Fruit fly (Drosophila melanogaster) Kc167 (cell line): ENCODE data around the gene Nrx-IV.

Source experiments
- h ChIP-seq: fragments of >200 bp; optimal IDR thresholded peaks from 3 replicates; lab custom pipeline; 2018; ENCODE audit warnings: missing external identifiers
- psq ChIP-seq: fragments of >200 bp; optimal IDR thresholded peaks from 2 replicates; lab custom pipeline; 2017; ENCODE audit warnings: missing external identifiers

DNA sequence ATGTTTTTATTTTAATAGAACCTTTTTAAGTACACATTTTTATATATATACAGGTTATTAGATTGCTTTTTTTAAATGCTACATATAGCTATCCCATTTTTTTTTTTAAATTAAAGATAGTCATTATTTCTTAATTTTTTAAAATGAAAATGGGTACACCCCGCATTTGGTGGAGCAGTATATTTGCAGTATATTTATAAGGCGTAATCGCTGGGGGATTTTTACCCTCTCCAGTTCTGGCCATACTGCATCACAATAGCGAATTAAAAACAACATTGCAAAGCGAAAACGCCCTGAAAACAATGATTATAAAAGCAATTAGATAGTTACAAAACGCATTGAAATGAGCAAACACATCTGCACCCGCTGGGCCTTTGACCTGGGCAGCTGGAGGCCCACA lies 2.7 kb downstream of the Nrx-IV start, which contains the start of gene CG32099:
- no peak for TF ChIP-seq psq (lab: Kevin White, UChicago)
- TF ChIP-seq h (lab: Kevin White, UChicago) = no peak
